Fruit fly (Drosophila melanogaster) whole organism, embryonic: ENCODE data around the gene MED18.
A peak's percentile ranks its signal among the peaks of the same experiment; 100 is the strongest.

ENCODE experiments used
- B-H1 ChIP-seq: fragments of 200-800 bp; sonication (Bioruptor generic); IDR thresholded peaks from 3 replicates; pipeline ENCODE4 v1.3.6; 2022; ENCODE audit warnings: missing biosample characterization, missing genetic modification characterization
- Bdp1 ChIP-seq: fragments of 200-800 bp; sonication (Bioruptor generic); optimal IDR thresholded peaks from 3 replicates; lab custom pipeline; 2016; ENCODE audit warnings: missing biosample characterization, missing genetic modification characterization
- CG10462 ChIP-seq: fragments of 200-800 bp; sonication (Bioruptor generic); optimal IDR thresholded peaks from 2 replicates; lab custom pipeline; 2016; ENCODE audit warnings: missing biosample characterization, missing genetic modification characterization
- CG10979 ChIP-seq: fragments of 200-800 bp; sonication (Bioruptor generic); optimal IDR thresholded peaks from 2 replicates; lab custom pipeline; 2018; ENCODE audit warnings: missing biosample characterization, mild to moderate bottlenecking, missing genetic modification characterization, moderate library complexity
- CG11398 ChIP-seq: fragments of 200-800 bp; sonication (Bioruptor generic); optimal IDR thresholded peaks from 2 replicates; lab custom pipeline; 2016; ENCODE audit warnings: missing biosample characterization, missing genetic modification characterization
- CG12104 ChIP-seq: fragments of 200-800 bp; sonication (Bioruptor generic); optimal IDR thresholded peaks from 3 replicates; lab custom pipeline; 2016; ENCODE audit warnings: missing biosample characterization, missing genetic modification characterization
- CG12155 ChIP-seq: fragments of 200-800 bp; sonication (Bioruptor generic); optimal IDR thresholded peaks from 3 replicates; lab custom pipeline; 2016; ENCODE audit warnings: missing biosample characterization, missing genetic modification characterization
- CG15011 ChIP-seq: fragments of 200-800 bp; sonication (Bioruptor generic); optimal IDR thresholded peaks from 3 replicates; lab custom pipeline; 2018; ENCODE audit warnings: missing biosample characterization, mild to moderate bottlenecking, missing genetic modification characterization
- CG16813 ChIP-seq: fragments of 200-800 bp; sonication (Bioruptor generic); IDR thresholded peaks from 3 replicates; pipeline ENCODE4 v1.3.6; 2022; ENCODE audit warnings: missing biosample characterization, missing genetic modification characterization; ENCODE audit not compliant: partially characterized antibody
- CG17829 ChIP-seq: fragments of 200-800 bp; optimal IDR thresholded peaks from 2 replicates; lab custom pipeline; 2019; ENCODE audit warnings: missing biosample characterization, mild to moderate bottlenecking, missing genetic modification characterization, moderate library complexity
- CG2875 ChIP-seq: fragments of 200-800 bp; sonication (Bioruptor generic); optimal IDR thresholded peaks from 2 replicates; lab custom pipeline; 2017; ENCODE audit warnings: missing biosample characterization, mild to moderate bottlenecking, missing genetic modification characterization, missing genetic modification reagents
- CG33213 ChIP-seq: fragments of 200-800 bp; sonication (Bioruptor generic); optimal IDR thresholded peaks from 3 replicates; lab custom pipeline; 2016; ENCODE audit warnings: missing biosample characterization, missing genetic modification characterization
- CG33557 ChIP-seq: fragments of 200-800 bp; sonication (Bioruptor generic); optimal IDR thresholded peaks from 2 replicates; lab custom pipeline; 2019; ENCODE audit warnings: missing biosample characterization, mild to moderate bottlenecking, missing genetic modification characterization, moderate library complexity
- CG34224 ChIP-seq: fragments of 200-800 bp; sonication (Bioruptor generic); IDR thresholded peaks from 3 replicates; pipeline ENCODE4 v1.3.6; 2022; ENCODE audit warnings: missing biosample characterization, missing genetic modification characterization; ENCODE audit not compliant: partially characterized antibody
- CG34422 ChIP-seq: fragments of 200-800 bp; sonication (Bioruptor generic); IDR thresholded peaks from 3 replicates; pipeline ENCODE4 v1.3.6; 2022; ENCODE audit warnings: missing biosample characterization, missing genetic modification characterization
- CG3995 ChIP-seq: fragments of 200-800 bp; sonication (Bioruptor generic); optimal IDR thresholded peaks from 3 replicates; lab custom pipeline; 2016; ENCODE audit warnings: missing biosample characterization, missing genetic modification characterization
- CG4730 ChIP-seq: fragments of 200-800 bp; sonication (Bioruptor generic); IDR thresholded peaks from 2 replicates; pipeline ENCODE4 v1.3.6; 2022; ENCODE audit warnings: missing biosample characterization, missing genetic modification characterization
- CG8924 ChIP-seq: fragments of 200-800 bp; optimal IDR thresholded peaks from 3 replicates; lab custom pipeline; 2019; ENCODE audit warnings: missing biosample characterization, mild to moderate bottlenecking, missing genetic modification characterization, moderate library complexity
- E2f1 ChIP-seq: fragments of 200-800 bp; sonication (Bioruptor generic); IDR thresholded peaks from 2 replicates; pipeline ENCODE4 v1.3.6; 2022; ENCODE audit warnings: missing biosample characterization, missing genetic modification characterization
- H15 ChIP-seq: fragments of 200-800 bp; sonication (Bioruptor generic); IDR thresholded peaks from 3 replicates; pipeline ENCODE4 v1.3.6; 2022; ENCODE audit warnings: missing biosample characterization, missing genetic modification characterization
- Hand ChIP-seq: fragments of 200-800 bp; sonication (Bioruptor generic); optimal IDR thresholded peaks from 2 replicates; lab custom pipeline; 2017; ENCODE audit warnings: mild to moderate bottlenecking, missing biosample characterization, missing genetic modification reagents, missing genetic modification characterization
- HmgD ChIP-seq: fragments of 200-800 bp; sonication (Bioruptor generic); optimal IDR thresholded peaks from 3 replicates; lab custom pipeline; 2016; ENCODE audit warnings: missing biosample characterization, missing genetic modification characterization
- Oaz ChIP-seq: fragments of 200-800 bp; sonication (Bioruptor generic); IDR thresholded peaks from 2 replicates; pipeline ENCODE4 v1.3.6; 2022; ENCODE audit warnings: missing biosample characterization, missing genetic modification characterization
- Usf ChIP-seq: fragments of 200-800 bp; sonication (Bioruptor generic); optimal IDR thresholded peaks from 2 replicates; lab custom pipeline; 2017; ENCODE audit warnings: missing genotype, missing biosample characterization, missing genetic modification characterization
- cato ChIP-seq: fragments of 200-800 bp; sonication (Bioruptor generic); optimal IDR thresholded peaks from 2 replicates; lab custom pipeline; 2016; ENCODE audit warnings: missing biosample characterization, missing genetic modification characterization, borderline replicate concordance
- ci ChIP-seq: fragments of 200-800 bp; sonication (Bioruptor generic); IDR thresholded peaks from 3 replicates; pipeline ENCODE4 v1.3.6; 2022; ENCODE audit warnings: missing biosample characterization, missing genetic modification characterization
- crp ChIP-seq, 2 experiments: fragments of 200-800 bp; sonication (Bioruptor generic); optimal IDR thresholded peaks; 2 replicates in 1 of 2; 3 replicates in 1 of 2; lab custom pipeline; 2017; ENCODE audit warnings: missing biosample characterization in 2 of 2, missing genetic modification characterization in 2 of 2, mild to moderate bottlenecking in 1 of 2, moderate library complexity in 1 of 2
- fru ChIP-seq: fragments of >200 bp; optimal IDR thresholded peaks from 2 replicates; lab custom pipeline; 2017
- fu2 ChIP-seq: fragments of 200-800 bp; sonication (Bioruptor generic); optimal IDR thresholded peaks from 2 replicates; lab custom pipeline; 2016; ENCODE audit warnings: missing biosample characterization, missing genetic modification characterization
- gce ChIP-seq: fragments of 200-800 bp; sonication (Bioruptor generic); IDR thresholded peaks from 3 replicates; pipeline ENCODE4 v1.3.6; 2022; ENCODE audit warnings: missing biosample characterization, missing genetic modification characterization
- gem ChIP-seq: fragments of 200-800 bp; sonication (Bioruptor generic); optimal IDR thresholded peaks from 2 replicates; lab custom pipeline; 2019; ENCODE audit warnings: missing biosample characterization, mild to moderate bottlenecking, missing genetic modification characterization, moderate library complexity
- gfzf ChIP-seq: fragments of 200-800 bp; sonication (Bioruptor generic); optimal IDR thresholded peaks from 2 replicates; lab custom pipeline; 2016; ENCODE audit warnings: missing biosample characterization, mild to moderate bottlenecking, missing genetic modification characterization, moderate library complexity
- grn ChIP-seq: fragments of 200-800 bp; sonication (Bioruptor generic); optimal IDR thresholded peaks from 3 replicates; lab custom pipeline; 2017; ENCODE audit warnings: missing biosample characterization, missing genetic modification characterization
- gt ChIP-seq: fragments of 200-800 bp; sonication (Bioruptor generic); IDR thresholded peaks from 2 replicates; pipeline ENCODE4 v1.3.6; 2022; ENCODE audit warnings: missing biosample characterization, missing genetic modification characterization
- jing ChIP-seq: fragments of 200-800 bp; sonication (Bioruptor generic); optimal IDR thresholded peaks from 2 replicates; lab custom pipeline; 2018; ENCODE audit warnings: missing biosample characterization, mild to moderate bottlenecking, missing genetic modification characterization
- klu ChIP-seq: fragments of 200-800 bp; sonication (Bioruptor generic); IDR thresholded peaks from 2 replicates; pipeline ENCODE4 v1.3.6; 2022; ENCODE audit warnings: missing biosample characterization, missing genetic modification characterization
- mld ChIP-seq: fragments of 200-800 bp; sonication (Bioruptor generic); IDR thresholded peaks from 3 replicates; pipeline ENCODE4 v1.3.6; 2022; ENCODE audit warnings: missing biosample characterization, missing genetic modification characterization; ENCODE audit not compliant: partially characterized antibody
- nerfin-2 ChIP-seq: fragments of 200-800 bp; sonication (Bioruptor generic); IDR thresholded peaks from 2 replicates; pipeline ENCODE4 v1.3.6; 2022; ENCODE audit warnings: missing biosample characterization, missing genetic modification characterization; ENCODE audit not compliant: partially characterized antibody
- nom ChIP-seq: fragments of 200-800 bp; sonication (Bioruptor generic); optimal IDR thresholded peaks from 2 replicates; lab custom pipeline; 2017; ENCODE audit warnings: missing biosample characterization, missing genetic modification characterization, mild to moderate bottlenecking, moderate library complexity, missing genetic modification reagents
- pan ChIP-seq, 4 experiments: fragments of >200 bp in 3 of 4; fragments of 200-800 bp in 1 of 4; sonication (Bioruptor generic) in 1 of 4; optimal IDR thresholded peaks in 3 of 4; IDR thresholded peaks in 1 of 4; 2 replicates each; pipeline versions ENCODE4 v1.3.6 to Lab custom; 2017 to 2022; ENCODE audit warnings: missing biosample characterization in 2 of 4, missing genetic modification characterization in 2 of 4, mixed read lengths in 1 of 4
- pfk ChIP-seq: fragments of 200-800 bp; sonication (Bioruptor generic); optimal IDR thresholded peaks from 2 replicates; lab custom pipeline; 2018; ENCODE audit warnings: missing biosample characterization, mild to moderate bottlenecking, missing genetic modification characterization, moderate library complexity
- pita ChIP-seq: fragments of 200-800 bp; sonication (Bioruptor generic); optimal IDR thresholded peaks from 2 replicates; lab custom pipeline; 2017; ENCODE audit warnings: missing biosample characterization, mild to moderate bottlenecking, missing genetic modification characterization
- run ChIP-seq: fragments of 200-800 bp; sonication (Bioruptor generic); optimal IDR thresholded peaks from 3 replicates; lab custom pipeline; 2018; ENCODE audit warnings: missing biosample characterization, mild to moderate bottlenecking, missing genetic modification characterization
- scrt ChIP-seq: fragments of 200-800 bp; sonication (Bioruptor generic); optimal IDR thresholded peaks from 2 replicates; lab custom pipeline; 2018; ENCODE audit warnings: missing biosample characterization, mild to moderate bottlenecking, missing genetic modification characterization, moderate library complexity
- sd ChIP-seq: fragments of 200-800 bp; sonication (Bioruptor generic); optimal IDR thresholded peaks from 3 replicates; lab custom pipeline; 2018; ENCODE audit warnings: missing biosample characterization, mild to moderate bottlenecking, missing genetic modification characterization, moderate library complexity
- so ChIP-seq: fragments of 200-800 bp; sonication (Bioruptor generic); IDR thresholded peaks from 3 replicates; pipeline ENCODE4 v1.3.6; 2022; ENCODE audit warnings: missing biosample characterization, missing genetic modification characterization
- zf30C ChIP-seq: fragments of 200-800 bp; sonication (Bioruptor generic); optimal IDR thresholded peaks from 3 replicates; lab custom pipeline; 2018; ENCODE audit warnings: missing biosample characterization, mild to moderate bottlenecking, missing genetic modification characterization
- zfh1 ChIP-seq: fragments of 200-800 bp; sonication (Bioruptor generic); IDR thresholded peaks from 3 replicates; pipeline ENCODE4 v1.3.6; 2022; ENCODE audit warnings: missing biosample characterization, missing genetic modification characterization
- zfh2 ChIP-seq: fragments of 200-800 bp; sonication (Bioruptor generic); optimal IDR thresholded peaks from 2 replicates; lab custom pipeline; 2016; ENCODE audit warnings: missing biosample characterization, missing genetic modification characterization

The MED18 gene

dm6 chrX:1907727-1908264 lies 42.1 kb downstream of the MED18 start, which contains the start of gene mip130 (continued):
- TF ChIP-seq so (GFP tag; lab: Robert Waterston, UW) (no peak), gt (GFP tag; lab: Robert Waterston, UW) (no peak), Hand (GFP tag; lab: Kevin White, UChicago) (no peak), jing (GFP tag; lab: Kevin White, UChicago) (no peak), gfzf (GFP tag; lab: Kevin White, UChicago) (peak; percentile 23), E2f1 (peak; percentile 40; the same call in 1 of the 2 replicates), mld (GFP tag; lab: Robert Waterston, UW) (0 out of 3 replicates have a peak, but pooled peaks have one; percentile 46), fru (no peak), CG33213 (no peak), pfk (no peak), zfh1 (GFP tag; lab: Robert Waterston, UW) (0 out of 3 replicates have a peak, but pooled peaks have one; percentile 37), CG15011 (GFP tag; lab: Kevin White, UChicago) (no peak), zf30C (GFP tag; lab: Kevin White, UChicago) (no peak), CG12155 (GFP tag; lab: Kevin White, UChicago) (peak; percentile 38), cato (no peak), CG11398 (no peak), run (tag; lab: Kevin White, UChicago) (no peak), Usf (GFP tag; lab: Kevin White, UChicago) (peak; percentile 26), CG33557 (GFP tag; lab: Kevin White, UChicago) (no peak), nom (GFP tag; lab: Kevin White, UChicago) (peak; percentile 56), pita (GFP tag; lab: Kevin White, UChicago) (no peak), CG3995 (GFP tag; lab: Kevin White, UChicago) (peak; percentile 98), Oaz (GFP tag; lab: Robert Waterston, UW) (0 out of 2 replicates have a peak, but pooled peaks have one; percentile 16), gem (tag; lab: Kevin White, UChicago) (no peak), gce (GFP tag; lab: Robert Waterston, UW) (no peak), Bdp1 (GFP tag; lab: Kevin White, UChicago) (no peak), CG17829 (tag; lab: Kevin White, UChicago) (peak; percentile 45), CG34224 (GFP tag; lab: Robert Waterston, UW) (peak; percentile 81), grn (GFP tag; lab: Kevin White, UChicago) (no peak), sd (tag; lab: Kevin White, UChicago) (peak; percentile 40), CG8924 (peak; percentile 55), H15 (GFP tag; lab: Robert Waterston, UW) (0 out of 3 replicates have a peak, but pooled peaks have one; percentile 33), crp (GFP tag; optimal IDR thresholded peaks at IDR 0.05; lab: Kevin White, UChicago) (peak; percentile 35 to 85), CG2875 (GFP tag; lab: Kevin White, UChicago) (no peak), CG10979 (tag; lab: Kevin White, UChicago) (peak; percentile 36), nerfin-2 (GFP tag; lab: Robert Waterston, UW) (no peak), CG16813 (GFP tag; lab: Robert Waterston, UW) (peak; percentile 77), pan (optimal IDR thresholded peaks at IDR 0.05; lab: Kevin White, UChicago) (no peak), pan (GFP tag; optimal IDR thresholded peaks at IDR 0.05 in 1 of 2, IDR thresholded peaks at IDR 0.05 in 1 of 2) (peak in 1 of 2 experiments; percentile 60), fu2 (GFP tag; lab: Kevin White, UChicago) (no peak), CG12104 (GFP tag; lab: Kevin White, UChicago) (no peak), scrt (no peak), ci (GFP tag; lab: Robert Waterston, UW) (no peak), zfh2 (peak; percentile 21), HmgD (GFP tag; lab: Kevin White, UChicago) (no peak), CG34422 (GFP tag; lab: Robert Waterston, UW) (peak; percentile 54; the same call in 1 of the 3 replicates), CG10462 (GFP tag; lab: Kevin White, UChicago) (no peak), B-H1 (GFP tag; lab: Robert Waterston, UW) (no peak), CG4730 (0 out of 2 replicates have a peak, but pooled peaks have one; percentile 10), klu (no peak)
